Fruit fly (Drosophila melanogaster) whole organism, embryonic: ENCODE data around the gene blot.

Experiments
- Abd-B ChIP-seq: fragments of 200-800 bp; sonication (Bioruptor generic); optimal IDR thresholded peaks from 2 replicates; lab custom pipeline; 2018; ENCODE audit warnings: missing biosample characterization, mild to moderate bottlenecking, missing genetic modification characterization, moderate library complexity
- CG10565 ChIP-seq: fragments of 200-800 bp; sonication (Bioruptor generic); optimal IDR thresholded peaks from 3 replicates; lab custom pipeline; 2016; ENCODE audit warnings: missing biosample characterization, mild to moderate bottlenecking, missing genetic modification characterization
- CG13775 ChIP-seq: fragments of 200-800 bp; sonication (Bioruptor generic); optimal IDR thresholded peaks from 3 replicates; lab custom pipeline; 2017; ENCODE audit warnings: missing biosample characterization, mild to moderate bottlenecking, missing genetic modification characterization
- CG16863 ChIP-seq: fragments of 200-800 bp; sonication (Bioruptor generic); optimal IDR thresholded peaks from 3 replicates; lab custom pipeline; 2016; ENCODE audit warnings: missing biosample characterization, missing genetic modification characterization
- ERR ChIP-seq: fragments of 200-800 bp; sonication (Bioruptor generic); optimal IDR thresholded peaks from 2 replicates; lab custom pipeline; 2016; ENCODE audit warnings: missing biosample characterization, missing genetic modification characterization
- Hr39 ChIP-seq: fragments of >200 bp; optimal IDR thresholded peaks from 2 replicates; lab custom pipeline; 2017
- Oli ChIP-seq: fragments of 200-800 bp; sonication (Bioruptor generic); optimal IDR thresholded peaks from 2 replicates; lab custom pipeline; 2018; ENCODE audit warnings: missing biosample characterization, mild to moderate bottlenecking, missing genetic modification characterization, moderate library complexity
- TFAM ChIP-seq: fragments of 200-800 bp; sonication (Bioruptor generic); optimal IDR thresholded peaks from 2 replicates; lab custom pipeline; 2017; ENCODE audit warnings: missing biosample characterization, missing genetic modification characterization, inconsistent platforms
- bab2 ChIP-seq: fragments of 200-800 bp; sonication (Bioruptor generic); optimal IDR thresholded peaks from 2 replicates; lab custom pipeline; 2016; ENCODE audit warnings: missing biosample characterization, missing genetic modification characterization
- gro ChIP-seq: fragments of 200-800 bp; sonication (Bioruptor generic); optimal IDR thresholded peaks from 2 replicates; lab custom pipeline; 2016; ENCODE audit warnings: missing biosample characterization, missing genetic modification characterization
- knrl ChIP-seq: fragments of 200-800 bp; sonication (Bioruptor generic); IDR thresholded peaks from 3 replicates; pipeline ENCODE4 v1.3.6; 2022; ENCODE audit warnings: missing biosample characterization, missing genetic modification characterization; ENCODE audit not compliant: partially characterized antibody
- mam ChIP-seq: fragments of 200-800 bp; sonication (Bioruptor generic); optimal IDR thresholded peaks from 3 replicates; lab custom pipeline; 2016; ENCODE audit warnings: missing biosample characterization, missing genetic modification characterization
- sens ChIP-seq: fragments of 200-800 bp; sonication (Bioruptor generic); peaks from one replicate; lab custom pipeline; 2016; ENCODE audit warnings: missing biosample characterization, missing genetic modification characterization

DNA sequence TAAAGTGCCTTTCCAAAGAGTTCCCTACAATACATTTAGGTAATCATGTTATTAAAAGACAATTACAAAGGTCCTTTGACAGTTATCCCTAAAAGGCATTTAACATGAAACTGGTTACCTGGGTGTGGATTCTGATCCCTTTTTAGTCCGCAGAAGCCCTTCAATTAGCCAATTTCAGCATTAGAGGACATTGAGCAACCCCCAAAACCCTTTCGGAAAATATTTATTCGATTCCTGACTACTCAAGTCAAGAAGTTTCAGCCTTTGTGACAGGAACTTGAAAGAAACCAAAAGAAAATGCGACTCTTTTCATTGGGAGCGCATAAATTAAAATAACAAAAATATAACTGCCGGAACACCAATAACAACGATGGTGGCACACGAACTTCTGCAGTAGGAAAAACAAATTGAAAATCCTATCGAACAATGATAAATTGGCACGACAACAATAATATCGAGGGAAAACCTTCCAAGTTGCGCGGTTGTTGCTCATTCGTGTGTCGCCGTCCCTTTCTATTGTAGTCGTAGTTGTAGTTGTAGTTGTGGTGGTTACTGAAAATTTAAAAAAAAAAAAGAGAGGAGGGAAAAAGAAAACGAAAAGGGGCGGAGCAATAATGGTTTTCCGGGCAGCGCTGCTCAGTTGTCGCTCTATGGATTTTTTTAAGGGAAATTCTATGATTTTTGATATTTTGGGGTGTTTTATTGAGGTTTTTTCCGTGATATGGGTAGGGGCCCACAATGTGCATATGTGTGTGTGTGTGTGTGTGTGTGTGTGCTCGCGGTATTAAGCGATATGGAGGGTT lies 24.5 kb upstream of the blot start:
- TF ChIP-seq knrl (no peak), sens (GFP tag; lab: Kevin White, UChicago) (peak; percentile 59), ERR (GFP tag; lab: Kevin White, UChicago) (no peak), CG13775 (GFP tag; lab: Kevin White, UChicago) (no peak), mam (GFP tag; lab: Kevin White, UChicago) (no peak), TFAM (GFP tag; lab: Kevin White, UChicago) (no peak), Abd-B (GFP tag; lab: Kevin White, UChicago) (no peak), Hr39 (lab: Kevin White, UChicago) (peak; percentile 6), CG10565 (GFP tag; lab: Kevin White, UChicago) (no peak), CG16863 (GFP tag; lab: Kevin White, UChicago) (no peak), gro (no peak), Oli (tag; lab: Kevin White, UChicago) (no peak), bab2 (no peak)
